Fruit fly (Drosophila melanogaster) whole organism, embryonic: ENCODE data around the gene CG2540.

Experiments
- Aef1 ChIP-seq: fragments of 200-800 bp; sonication (Bioruptor generic); IDR thresholded peaks from 3 replicates; pipeline ENCODE4 v1.3.6; 2022; ENCODE audit warnings: missing biosample characterization, missing genetic modification characterization
- Awh ChIP-seq: fragments of 200-800 bp; sonication (Bioruptor generic); IDR thresholded peaks from 2 replicates; pipeline ENCODE4, ENCODE4 v1.3.6; 2022; ENCODE audit warnings: missing biosample characterization, missing genetic modification characterization
- Bgb ChIP-seq: fragments of 200-800 bp; sonication (Bioruptor generic); IDR thresholded peaks from 2 replicates; pipeline ENCODE4 v1.3.6; 2022; ENCODE audit warnings: missing biosample characterization, missing genetic modification characterization; ENCODE audit not compliant: partially characterized antibody
- C15 ChIP-seq: fragments of 200-800 bp; sonication (Bioruptor generic); IDR thresholded peaks from 3 replicates; pipeline ENCODE4 v1.3.6; 2022; ENCODE audit warnings: missing biosample characterization, missing genetic modification characterization
- CG10979 ChIP-seq: fragments of 200-800 bp; sonication (Bioruptor generic); optimal IDR thresholded peaks from 2 replicates; lab custom pipeline; 2018; ENCODE audit warnings: missing biosample characterization, mild to moderate bottlenecking, missing genetic modification characterization, moderate library complexity
- CG11085 ChIP-seq: fragments of 200-800 bp; sonication (Bioruptor generic); IDR thresholded peaks from 2 replicates; pipeline ENCODE4 v1.3.6; 2022; ENCODE audit warnings: missing biosample characterization, missing genetic modification characterization
- CG11695 ChIP-seq: fragments of 200-800 bp; sonication (Bioruptor generic); IDR thresholded peaks from 3 replicates; pipeline ENCODE4 v1.3.6; 2022; ENCODE audit warnings: missing biosample characterization, missing genetic modification characterization
- CG12219 ChIP-seq: fragments of 200-800 bp; sonication (Bioruptor generic); optimal IDR thresholded peaks from 3 replicates; lab custom pipeline; 2018; ENCODE audit warnings: missing biosample characterization, mild to moderate bottlenecking, missing genetic modification characterization
- CG14860 ChIP-seq: fragments of 200-800 bp; sonication (Bioruptor generic); IDR thresholded peaks from 3 replicates; pipeline ENCODE4 v1.3.6; 2022; ENCODE audit warnings: missing biosample characterization, missing genetic modification characterization; ENCODE audit not compliant: partially characterized antibody
- CG17359 ChIP-seq: fragments of 200-800 bp; sonication (Bioruptor generic); optimal IDR thresholded peaks from 3 replicates; lab custom pipeline; 2018; ENCODE audit warnings: missing biosample characterization, mild to moderate bottlenecking, missing genetic modification characterization, moderate library complexity
- CG2712 ChIP-seq: fragments of 200-800 bp; optimal IDR thresholded peaks from 3 replicates; lab custom pipeline; 2019; ENCODE audit warnings: missing biosample characterization, mild to moderate bottlenecking, missing genetic modification characterization, moderate library complexity
- CG30431 ChIP-seq: fragments of 200-800 bp; sonication (Bioruptor generic); optimal IDR thresholded peaks from 2 replicates; lab custom pipeline; 2017; ENCODE audit warnings: missing biosample characterization, missing genetic modification characterization
- CG32772 ChIP-seq: fragments of 200-800 bp; sonication (Bioruptor generic); IDR thresholded peaks from 2 replicates; pipeline ENCODE4 v1.3.6; 2022; ENCODE audit warnings: missing biosample characterization, missing genetic modification characterization
- CG4707 ChIP-seq: fragments of 200-800 bp; sonication (Bioruptor generic); optimal IDR thresholded peaks from 2 replicates; lab custom pipeline; 2018; ENCODE audit warnings: missing biosample characterization, mild to moderate bottlenecking, missing genetic modification characterization, moderate library complexity
- CG5180 ChIP-seq: fragments of 200-800 bp; sonication (Bioruptor generic); optimal IDR thresholded peaks from 3 replicates; lab custom pipeline; 2017; ENCODE audit warnings: missing biosample characterization, missing genetic modification characterization, mild to moderate bottlenecking, moderate library complexity, missing genetic modification reagents
- CG8388 ChIP-seq: fragments of 200-800 bp; sonication (Bioruptor generic); optimal IDR thresholded peaks from 2 replicates; lab custom pipeline; 2019; ENCODE audit warnings: missing biosample characterization, mild to moderate bottlenecking, missing genetic modification characterization, moderate library complexity
- CG8924 ChIP-seq: fragments of 200-800 bp; optimal IDR thresholded peaks from 3 replicates; lab custom pipeline; 2019; ENCODE audit warnings: missing biosample characterization, mild to moderate bottlenecking, missing genetic modification characterization, moderate library complexity
- CG9727 ChIP-seq: fragments of 200-800 bp; sonication (Bioruptor generic); optimal IDR thresholded peaks from 3 replicates; lab custom pipeline; 2017; ENCODE audit warnings: missing biosample characterization, mild to moderate bottlenecking, missing genetic modification characterization
- CTCF ChIP-seq: fragments of 200-800 bp; sonication (Bioruptor generic); optimal IDR thresholded peaks from 2 replicates; lab custom pipeline; 2017; ENCODE audit warnings: missing biosample characterization, mild to moderate bottlenecking, missing genetic modification characterization, moderate library complexity
- D19B ChIP-seq: fragments of 200-800 bp; sonication (Bioruptor generic); optimal IDR thresholded peaks from 2 replicates; lab custom pipeline; 2017; ENCODE audit warnings: missing biosample characterization, mild to moderate bottlenecking, missing genetic modification characterization
- Deaf1 ChIP-seq: fragments of 200-800 bp; optimal IDR thresholded peaks from 3 replicates; lab custom pipeline; 2019; ENCODE audit warnings: missing biosample characterization, mild to moderate bottlenecking, missing genetic modification characterization, moderate library complexity
- Hmx ChIP-seq: fragments of 200-800 bp; sonication (Bioruptor generic); optimal IDR thresholded peaks from 2 replicates; lab custom pipeline; 2016; ENCODE audit warnings: missing biosample characterization, missing genetic modification characterization
- MTF-1 ChIP-seq: fragments of 200-800 bp; sonication (Bioruptor generic); optimal IDR thresholded peaks from 2 replicates; lab custom pipeline; 2018; ENCODE audit warnings: missing biosample characterization, mild to moderate bottlenecking, missing genetic modification characterization, borderline replicate concordance
- Mes4 ChIP-seq: fragments of 200-800 bp; sonication (Bioruptor generic); optimal IDR thresholded peaks from 2 replicates; lab custom pipeline; 2016; ENCODE audit warnings: missing biosample characterization, missing genetic modification characterization
- NC2α ChIP-seq: fragments of 200-800 bp; sonication (Bioruptor generic); optimal IDR thresholded peaks from 2 replicates; lab custom pipeline; 2016; ENCODE audit warnings: missing biosample characterization, missing genetic modification characterization
- Nf-YC ChIP-seq: fragments of 200-800 bp; optimal IDR thresholded peaks from 3 replicates; lab custom pipeline; 2019; ENCODE audit warnings: missing biosample characterization, mild to moderate bottlenecking, missing genetic modification characterization, moderate library complexity
- Sox102F ChIP-seq: fragments of 200-800 bp; sonication (Bioruptor generic); optimal IDR thresholded peaks from 2 replicates; lab custom pipeline; 2018; ENCODE audit warnings: missing biosample characterization, mild to moderate bottlenecking, missing genetic modification characterization, moderate library complexity
- TFAM ChIP-seq: fragments of 200-800 bp; sonication (Bioruptor generic); optimal IDR thresholded peaks from 2 replicates; lab custom pipeline; 2017; ENCODE audit warnings: missing biosample characterization, missing genetic modification characterization, inconsistent platforms
- Vsx1 ChIP-seq: fragments of 200-800 bp; sonication (Bioruptor generic); optimal IDR thresholded peaks from 2 replicates; lab custom pipeline; 2017; ENCODE audit warnings: missing biosample characterization, mild to moderate bottlenecking, missing genetic modification characterization, missing genetic modification reagents
- ara ChIP-seq: fragments of 200-800 bp; sonication (Bioruptor generic); IDR thresholded peaks from 2 replicates; pipeline ENCODE4 v1.3.6; 2022; ENCODE audit warnings: missing biosample characterization, missing genetic modification characterization
- ase ChIP-seq: fragments of 200-800 bp; sonication (Bioruptor generic); IDR thresholded peaks from 3 replicates; pipeline ENCODE4 v1.3.6; 2022; ENCODE audit warnings: missing biosample characterization, missing genetic modification characterization
- cg ChIP-seq: fragments of 200-800 bp; sonication (Bioruptor generic); optimal IDR thresholded peaks from 3 replicates; lab custom pipeline; 2019; ENCODE audit warnings: missing biosample characterization, mild to moderate bottlenecking, missing genetic modification characterization, moderate library complexity
- chn ChIP-seq: fragments of 200-800 bp; sonication (Bioruptor generic); optimal IDR thresholded peaks from 2 replicates; lab custom pipeline; 2016; ENCODE audit warnings: missing biosample characterization, missing genetic modification characterization
- disco-r ChIP-seq: fragments of 200-800 bp; sonication (Bioruptor generic); optimal IDR thresholded peaks from 2 replicates; lab custom pipeline; 2016; ENCODE audit warnings: missing biosample characterization, missing genetic modification characterization
- eve ChIP-seq, 2 experiments: fragments of >200 bp; optimal IDR thresholded peaks; 2 replicates each; lab custom pipeline; 2017; ENCODE audit warnings: missing biosample characterization in 2 of 2, missing genetic modification characterization in 2 of 2
- fd3F ChIP-seq: fragments of 200-800 bp; sonication (Bioruptor generic); optimal IDR thresholded peaks from 2 replicates; lab custom pipeline; 2018; ENCODE audit warnings: missing biosample characterization, mild to moderate bottlenecking, missing genetic modification characterization, moderate library complexity
- gsb ChIP-seq: fragments of 200-800 bp; sonication (Bioruptor generic); IDR thresholded peaks from 2 replicates; pipeline ENCODE4 v1.3.6; 2022; ENCODE audit warnings: missing biosample characterization, missing genetic modification characterization
- hb ChIP-seq: fragments of 200-800 bp; sonication (Bioruptor generic); IDR thresholded peaks from 3 replicates; pipeline ENCODE4 v1.3.6; 2022; ENCODE audit warnings: missing biosample characterization, missing genetic modification characterization; ENCODE audit not compliant: partially characterized antibody
- hkb ChIP-seq, 2 experiments: fragments of 200-800 bp in 1 of 2; fragments of >200 bp in 1 of 2; sonication (Bioruptor generic) in 1 of 2; IDR thresholded peaks in 1 of 2; optimal IDR thresholded peaks in 1 of 2; 2 replicates each; pipeline versions ENCODE4 v1.3.6 to Lab custom; 2017 to 2022; ENCODE audit warnings: missing biosample characterization in 1 of 2, missing genetic modification characterization in 1 of 2
- kah ChIP-seq: fragments of 200-800 bp; sonication (Bioruptor generic); optimal IDR thresholded peaks from 2 replicates; lab custom pipeline; 2018; ENCODE audit warnings: missing biosample characterization, mild to moderate bottlenecking, missing genetic modification characterization
- lab ChIP-seq: fragments of 200-800 bp; sonication (Bioruptor generic); optimal IDR thresholded peaks from 3 replicates; lab custom pipeline; 2017; ENCODE audit warnings: missing biosample characterization, missing genetic modification characterization, mild to moderate bottlenecking, moderate library complexity, missing genetic modification reagents
- mld ChIP-seq: fragments of 200-800 bp; sonication (Bioruptor generic); IDR thresholded peaks from 3 replicates; pipeline ENCODE4 v1.3.6; 2022; ENCODE audit warnings: missing biosample characterization, missing genetic modification characterization; ENCODE audit not compliant: partially characterized antibody
- nerfin-1 ChIP-seq: fragments of 200-800 bp; sonication (Bioruptor generic); optimal IDR thresholded peaks from 3 replicates; lab custom pipeline; 2019; ENCODE audit warnings: missing biosample characterization, mild to moderate bottlenecking, missing genetic modification characterization, moderate library complexity
- onecut ChIP-seq: fragments of 200-800 bp; sonication (Bioruptor generic); IDR thresholded peaks from 2 replicates; pipeline ENCODE4 v1.3.6; 2022; ENCODE audit warnings: missing biosample characterization, missing genetic modification characterization
- pan ChIP-seq, 4 experiments: fragments of >200 bp in 3 of 4; fragments of 200-800 bp in 1 of 4; sonication (Bioruptor generic) in 1 of 4; optimal IDR thresholded peaks in 3 of 4; IDR thresholded peaks in 1 of 4; 2 replicates each; pipeline versions ENCODE4 v1.3.6 to Lab custom; 2017 to 2022; ENCODE audit warnings: missing biosample characterization in 2 of 4, missing genetic modification characterization in 2 of 4, mixed read lengths in 1 of 4
- pho ChIP-seq: fragments of 200-800 bp; sonication (Bioruptor generic); optimal IDR thresholded peaks from 2 replicates; lab custom pipeline; 2016; ENCODE audit warnings: missing biosample characterization, missing genetic modification characterization
- ssp ChIP-seq: fragments of 200-800 bp; sonication (Bioruptor generic); IDR thresholded peaks from 2 replicates; pipeline ENCODE4 v1.3.6; 2022; ENCODE audit warnings: missing biosample characterization, missing genetic modification characterization
- yki ChIP-seq: fragments of >200 bp; optimal IDR thresholded peaks from 3 replicates; lab custom pipeline; 2018

The CG2540 gene

dm6 chrX:12631317-12632156, 1.9 kb downstream of the CG2540 start, which contains the start of gene Tomosyn (continued):
- TF ChIP-seq Vsx1 (no peak), eve (GFP tag; optimal IDR thresholded peaks at IDR 0.05; lab: Kevin White, UChicago) (no peak), TFAM (GFP tag; lab: Kevin White, UChicago) (no peak), CG12219 (GFP tag; lab: Kevin White, UChicago) (no peak), NC2α (GFP tag; lab: Kevin White, UChicago) (no peak), pan (optimal IDR thresholded peaks at IDR 0.05; lab: Kevin White, UChicago) (no peak), pan (GFP tag; optimal IDR thresholded peaks at IDR 0.05 in 1 of 2, IDR thresholded peaks at IDR 0.05 in 1 of 2) (no peak), yki (lab: Kevin White, UChicago) (no peak), Hmx (no peak), CG11085 (GFP tag; lab: Robert Waterston, UW) (no peak; the same call in 1 of the 2 replicates), gsb (GFP tag; lab: Robert Waterston, UW) (no peak), Bgb (GFP tag; lab: Robert Waterston, UW) (peak; percentile 84), ase (no peak), CG11695 (GFP tag; lab: Robert Waterston, UW) (no peak), CG14860 (peak; percentile 71), ssp (peak; percentile 49), kah (GFP tag; lab: Kevin White, UChicago) (peak; percentile 85), ara (GFP tag; lab: Robert Waterston, UW) (0 out of 2 replicates have a peak, but pooled peaks have one; percentile 11), CG2712 (peak; percentile 64), CG17359 (tag; lab: Kevin White, UChicago) (peak; percentile 52), CG4707 (GFP tag; lab: Kevin White, UChicago) (no peak), onecut (GFP tag; lab: Robert Waterston, UW) (no peak), Deaf1 (tag; lab: Kevin White, UChicago) (no peak), CG5180 (GFP tag; lab: Kevin White, UChicago) (no peak), cg (GFP tag; lab: Kevin White, UChicago) (peak; percentile 28), nerfin-1 (peak; percentile 96), MTF-1 (GFP tag; lab: Kevin White, UChicago) (no peak), Sox102F (GFP tag; lab: Kevin White, UChicago) (peak; percentile 42), chn (GFP tag; lab: Kevin White, UChicago) (peak; percentile 27), CG30431 (no peak), Aef1 (no peak), D19B (GFP tag; lab: Kevin White, UChicago) (no peak), C15 (GFP tag; lab: Robert Waterston, UW) (no peak), Nf-YC (tag; lab: Kevin White, UChicago) (peak; percentile 53), mld (GFP tag; lab: Robert Waterston, UW) (peak; percentile 58; the same call in 1 of the 3 replicates), disco-r (GFP tag; lab: Kevin White, UChicago) (no peak), CG8388 (peak; percentile 40), Mes4 (GFP tag; lab: Kevin White, UChicago) (no peak), Awh (GFP tag; lab: Robert Waterston, UW) (no peak), hb (peak; percentile 73), CG9727 (GFP tag; lab: Kevin White, UChicago) (peak; percentile 29), lab (peak; percentile 46), CG32772 (GFP tag; lab: Robert Waterston, UW) (no peak), CG8924 (tag; lab: Kevin White, UChicago) (peak; percentile 64), CG10979 (tag; lab: Kevin White, UChicago) (peak; percentile 37), CTCF (GFP tag; lab: Kevin White, UChicago) (peak; percentile 3), fd3F (GFP tag; lab: Kevin White, UChicago) (peak; percentile 25), hkb (optimal IDR thresholded peaks at IDR 0.05; lab: Kevin White, UChicago) (no peak), hkb (GFP tag; IDR thresholded peaks at IDR 0.05; lab: Robert Waterston, UW) (peak; percentile 56), pho (GFP tag; lab: Kevin White, UChicago) (peak; percentile 26)
